Fruit fly (Drosophila melanogaster): ENCODE measurements around the gene disco-r.

The disco-r gene

DNA sequence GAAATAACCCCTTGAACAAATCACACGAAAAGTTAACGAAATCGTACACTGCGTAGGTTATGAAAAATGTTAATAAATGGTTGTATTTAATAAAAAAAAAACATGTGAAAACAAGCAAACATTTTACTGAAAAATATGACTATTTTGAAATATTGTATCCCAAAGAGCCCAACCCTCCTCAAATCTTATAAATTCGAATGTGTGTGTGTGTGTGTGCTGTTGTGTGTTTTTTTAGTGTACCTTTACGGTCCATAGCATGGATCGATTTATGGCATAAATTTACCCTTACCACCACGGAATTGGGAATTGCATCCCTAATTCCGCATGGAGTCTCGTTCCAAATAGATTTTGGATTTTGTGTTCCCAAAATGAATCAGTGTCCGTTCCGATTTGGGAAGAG lies 45.3 kb downstream of the disco-r start (continued):
- TF ChIP-seq CkIIα-i1 (GFP tag; IDR thresholded peaks at IDR 0.05), result no peak
- TF ChIP-seq onecut (GFP tag; IDR thresholded peaks at IDR 0.05), result peak; percentile 79
- peak; percentile 35 for TF ChIP-seq CG2120 (GFP tag; optimal IDR thresholded peaks at IDR 0.05)
- TF ChIP-seq dpn (GFP tag; optimal IDR thresholded peaks at IDR 0.05), result peak; percentile 34 to 39
- TF ChIP-seq Spps (tag; optimal IDR thresholded peaks at IDR 0.05), result no peak
- TF ChIP-seq psq (GFP tag; optimal IDR thresholded peaks at IDR 0.05), result no peak
- TF ChIP-seq CG8290 (GFP tag; optimal IDR thresholded peaks at IDR 0.05), result peak; percentile 14
- no peak for TF ChIP-seq CG8290 (tag; optimal IDR thresholded peaks at IDR 0.05)
- TF ChIP-seq nerfin-2 (GFP tag; IDR thresholded peaks at IDR 0.05; ENCODE audit: partially characterized antibody), result no peak
- TF ChIP-seq slp2 (GFP tag; optimal IDR thresholded peaks at IDR 0.05), result peak; percentile 42
- TF ChIP-seq grau (tag; optimal IDR thresholded peaks at IDR 0.05), result no peak
- peak; percentile 12 for TF ChIP-seq CG1647 (GFP tag; optimal IDR thresholded peaks at IDR 0.05)
- TF ChIP-seq Usf (GFP tag; optimal IDR thresholded peaks at IDR 0.05), result no peak
- TF ChIP-seq CG4730 (GFP tag; IDR thresholded peaks at IDR 0.05), result no peak
- peak; percentile 46 for TF ChIP-seq tin (GFP tag; optimal IDR thresholded peaks at IDR 0.05)
- TF ChIP-seq tll (GFP tag; optimal IDR thresholded peaks at IDR 0.05), result no peak
- TF ChIP-seq Trl (optimal IDR thresholded peaks at IDR 0.05), result no peak
- peak; percentile 41 for TF ChIP-seq Trl (GFP tag; optimal IDR thresholded peaks at IDR 0.05)
- peak; percentile 5 for TF ChIP-seq Six4 (GFP tag; optimal IDR thresholded peaks at IDR 0.05)
- TF ChIP-seq yki (optimal IDR thresholded peaks at IDR 0.05), result no peak
- TF ChIP-seq fd3F (GFP tag; optimal IDR thresholded peaks at IDR 0.05), result no peak
- no peak for TF ChIP-seq CG8924 (tag; optimal IDR thresholded peaks at IDR 0.05)
- peak; percentile 34 for TF ChIP-seq pum (GFP tag; optimal IDR thresholded peaks at IDR 0.05)
- no peak for TF ChIP-seq CG6813 (GFP tag; optimal IDR thresholded peaks at IDR 0.05)
- no peak for TF ChIP-seq cad (GFP tag; optimal IDR thresholded peaks at IDR 0.05)
- no peak for TF ChIP-seq Vsx1 (GFP tag; optimal IDR thresholded peaks at IDR 0.05)
- no peak for TF ChIP-seq fu2 (GFP tag; optimal IDR thresholded peaks at IDR 0.05)
- no peak for TF ChIP-seq ATbp (GFP tag; optimal IDR thresholded peaks at IDR 0.05)
- TF ChIP-seq CG15514 (GFP tag; optimal IDR thresholded peaks at IDR 0.05), result peak; percentile 12
- peak; percentile 37; the same call in 1 of the 3 replicates for TF ChIP-seq Dbx (GFP tag; IDR thresholded peaks at IDR 0.05)
- no peak for TF ChIP-seq sqz (GFP tag; optimal IDR thresholded peaks at IDR 0.05)
- TF ChIP-seq CG10366 (GFP tag; IDR thresholded peaks at IDR 0.05), result peak; percentile 45
- TF ChIP-seq phol (tag; optimal IDR thresholded peaks at IDR 0.05), result peak; percentile 28
- no peak for TF ChIP-seq dimm (GFP tag; IDR thresholded peaks at IDR 0.05)
- no peak for TF ChIP-seq CG8089 (GFP tag; optimal IDR thresholded peaks at IDR 0.05)
- peak; percentile 7 for TF ChIP-seq CG16863 (GFP tag; optimal IDR thresholded peaks at IDR 0.05)
- peak; percentile 55 for TF ChIP-seq zfh1 (GFP tag; IDR thresholded peaks at IDR 0.05)
- TF ChIP-seq lola (GFP tag; optimal IDR thresholded peaks at IDR 0.05), result no peak
- TF ChIP-seq ken (GFP tag; IDR thresholded peaks at IDR 0.05), result 0 out of 3 replicates have a peak, but pooled peaks have one; percentile 46
- TF ChIP-seq Ravus (GFP tag; IDR thresholded peaks at IDR 0.05), result no peak
- TF ChIP-seq sim (GFP tag; IDR thresholded peaks at IDR 0.05), result no peak
- no peak for TF ChIP-seq CG7372 (GFP tag; IDR thresholded peaks at IDR 0.05)
- no peak for TF ChIP-seq lov (optimal IDR thresholded peaks at IDR 0.05)
- TF ChIP-seq lov (GFP tag; IDR thresholded peaks at IDR 0.05), result no peak
- TF ChIP-seq zen (tag; optimal IDR thresholded peaks at IDR 0.05), result no peak
- TF ChIP-seq CG17912 (GFP tag; optimal IDR thresholded peaks at IDR 0.05), result no peak
- peak; percentile 67 for TF ChIP-seq ttk (GFP tag; IDR thresholded peaks at IDR 0.05)
- no peak for TF ChIP-seq Doc2 (GFP tag; IDR thresholded peaks at IDR 0.05)
- TF ChIP-seq Awh (GFP tag; IDR thresholded peaks at IDR 0.05), result no peak
- peak; percentile 37 for TF ChIP-seq slou (GFP tag; optimal IDR thresholded peaks at IDR 0.05)
- no peak for TF ChIP-seq CG8281 (tag; optimal IDR thresholded peaks at IDR 0.05)
- no peak for TF ChIP-seq unc-4 (GFP tag; IDR thresholded peaks at IDR 0.05; ENCODE audit: partially characterized antibody)
- peak; percentile 59 for TF ChIP-seq Sox102F (GFP tag; optimal IDR thresholded peaks at IDR 0.05)

Data from whole organism, embryonic.